Fruit fly (Drosophila melanogaster): ENCODE data around the gene CG7706.

CG7706 gene

DNA sequence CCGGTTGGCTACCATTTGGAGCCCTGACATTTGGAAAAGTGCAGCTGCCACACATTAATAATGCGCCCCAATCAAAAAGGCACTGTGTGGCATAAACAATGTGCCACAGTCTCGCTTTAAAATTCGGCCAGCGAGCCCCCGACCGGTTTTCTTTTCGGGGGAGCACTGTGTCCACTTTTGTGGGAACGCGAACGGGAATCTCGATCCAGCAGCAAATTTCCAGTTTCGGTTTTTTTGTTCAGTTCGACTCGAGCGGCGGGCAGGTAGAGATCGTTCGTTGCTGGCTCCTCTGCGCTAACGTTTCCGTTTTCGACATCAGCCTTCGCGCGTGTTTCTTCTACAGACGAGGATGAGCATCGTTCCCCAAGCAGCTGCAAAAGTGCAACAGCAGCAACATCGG lies 8.5 kb upstream of the CG7706 start, which contains the start of gene CG7702 (continued):
- TF ChIP-seq CG10543 (GFP tag; optimal IDR thresholded peaks at IDR 0.05) (no peak), grau (tag; optimal IDR thresholded peaks at IDR 0.05) (peak; percentile 38), CG10654 (GFP tag; optimal IDR thresholded peaks at IDR 0.05) (no peak), CG8388 (GFP tag; optimal IDR thresholded peaks at IDR 0.05) (peak; percentile 42), CG2889 (GFP tag; IDR thresholded peaks at IDR 0.05) (no peak), fd64A (GFP tag; optimal IDR thresholded peaks at IDR 0.05) (no peak), pb (GFP tag; optimal IDR thresholded peaks at IDR 0.05) (no peak), sob (GFP tag; IDR thresholded peaks at IDR 0.05) (no peak), caup (GFP tag; optimal IDR thresholded peaks at IDR 0.05; ENCODE audit: severe bottlenecking) (no peak), Med (GFP tag) (peak; percentile 71), CG2712 (tag; optimal IDR thresholded peaks at IDR 0.05) (no peak), CG13775 (GFP tag; optimal IDR thresholded peaks at IDR 0.05) (no peak), Asciz (GFP tag; optimal IDR thresholded peaks at IDR 0.05) (no peak), CG10209 (GFP tag; optimal IDR thresholded peaks at IDR 0.05) (no peak), HLH54F (GFP tag; optimal IDR thresholded peaks at IDR 0.05) (no peak), E2f1 (GFP tag; IDR thresholded peaks at IDR 0.05) (no peak), CG7357 (GFP tag; IDR thresholded peaks at IDR 0.05) (no peak), MESR4 (GFP tag; optimal IDR thresholded peaks at IDR 0.05) (no peak), CG13424 (tag; optimal IDR thresholded peaks at IDR 0.05) (no peak), CG10321 (GFP tag; IDR thresholded peaks at IDR 0.05) (no peak), CG31388 (GFP tag; optimal IDR thresholded peaks at IDR 0.05) (no peak), ERR (GFP tag; optimal IDR thresholded peaks at IDR 0.05) (no peak), cas (GFP tag; IDR thresholded peaks at IDR 0.05) (no peak), Adf1 (GFP tag; IDR thresholded peaks at IDR 0.05) (no peak), sd (tag; optimal IDR thresholded peaks at IDR 0.05) (no peak), sima (GFP tag; optimal IDR thresholded peaks at IDR 0.05) (no peak), shn (GFP tag; optimal IDR thresholded peaks at IDR 0.05) (no peak), Taf1 (GFP tag; IDR thresholded peaks at IDR 0.05) (no peak), abd-A (tag; optimal IDR thresholded peaks at IDR 0.05) (no peak), zen (tag; optimal IDR thresholded peaks at IDR 0.05) (no peak), Scr (GFP tag; IDR thresholded peaks at IDR 0.05; ENCODE audit: partially characterized antibody) (no peak), h (optimal IDR thresholded peaks at IDR 0.05) (no peak), Blimp-1 (GFP tag; optimal IDR thresholded peaks at IDR 0.05) (peak; percentile 31), CG34376 (GFP tag; optimal IDR thresholded peaks at IDR 0.05) (no peak), CG3838 (GFP tag; optimal IDR thresholded peaks at IDR 0.05) (no peak), Dref (GFP tag; IDR thresholded peaks at IDR 0.05) (no peak), sqz (GFP tag; optimal IDR thresholded peaks at IDR 0.05) (peak; percentile 57), chinmo (GFP tag; IDR thresholded peaks at IDR 0.05; ENCODE audit: partially characterized antibody) (no peak), ranshi (GFP tag; IDR thresholded peaks at IDR 0.05) (no peak), CG2678 (tag; optimal IDR thresholded peaks at IDR 0.05) (no peak), bbx (GFP tag; IDR thresholded peaks at IDR 0.05; ENCODE audit: partially characterized antibody) (peak; percentile 37; the same call in 1 of the 2 replicates), knrl (GFP tag; IDR thresholded peaks at IDR 0.05; ENCODE audit: partially characterized antibody) (no peak), Deaf1 (tag; optimal IDR thresholded peaks at IDR 0.05) (peak; percentile 29), H2.0 (GFP tag; IDR thresholded peaks at IDR 0.05) (no peak), Awh (GFP tag; IDR thresholded peaks at IDR 0.05) (no peak), ato (GFP tag; IDR thresholded peaks at IDR 0.05; ENCODE audit: partially characterized antibody) (peak; percentile 36; the same call in 1 of the 2 replicates), Fer1 (GFP tag; optimal IDR thresholded peaks at IDR 0.05) (no peak), Ptx1 (GFP tag; IDR thresholded peaks at IDR 0.05) (no peak), Dbx (GFP tag; IDR thresholded peaks at IDR 0.05) (no peak), CG12659 (GFP tag; optimal IDR thresholded peaks at IDR 0.05) (no peak), klu (GFP tag; IDR thresholded peaks at IDR 0.05) (no peak), grn (GFP tag; optimal IDR thresholded peaks at IDR 0.05) (no peak)
